Worm (Caenorhabditis elegans) whole organism, L1 larva: ENCODE results near the gene ZC404.1.

ENCODE experiments used
- C04F5.9 ChIP-seq: sonication (generic microtip); optimal IDR thresholded peaks from 2 replicates; lab custom pipeline; 2016; ENCODE audit warnings: missing genetic modification characterization, missing compliant biosample characterization
- F16B12.6 ChIP-seq: fragments of 150-350 bp; optimal IDR thresholded peaks from 2 replicates; lab custom pipeline; 2014; ENCODE audit warnings: missing biosample characterization, missing genetic modification characterization
- aha-1 ChIP-seq: fragments of 150-350 bp; optimal IDR thresholded peaks from 2 replicates; lab custom pipeline; 2014; ENCODE audit warnings: missing biosample characterization, missing genetic modification characterization
- alr-1 ChIP-seq: fragments of 200-800 bp; sonication (Bioruptor generic); optimal IDR thresholded peaks from 2 replicates; lab custom pipeline; 2018; ENCODE audit warnings: borderline replicate concordance, mild to moderate bottlenecking, missing genetic modification characterization, missing compliant biosample characterization
- aly-2 ChIP-seq: fragments of 150-350 bp; optimal IDR thresholded peaks from 2 replicates; lab custom pipeline; 2014; ENCODE audit warnings: missing biosample characterization, missing genetic modification characterization
- blmp-1 ChIP-seq: fragments of 150-350 bp; optimal IDR thresholded peaks from 2 replicates; lab custom pipeline; 2014; ENCODE audit warnings: missing biosample characterization, missing genetic modification characterization
- ceh-90 ChIP-seq: sonication (generic microtip); optimal IDR thresholded peaks from 2 replicates; lab custom pipeline; 2016; ENCODE audit warnings: missing genetic modification characterization, missing compliant biosample characterization
- ces-1 ChIP-seq: fragments of 150-350 bp; optimal IDR thresholded peaks from 2 replicates; lab custom pipeline; 2014; ENCODE audit warnings: missing biosample characterization, missing genetic modification reagents, missing genetic modification characterization
- dpl-1 ChIP-seq, 3 experiments: fragments of 150-350 bp in 2 of 3; sonication (generic microtip) in 1 of 3; optimal IDR thresholded peaks; 2 replicates each; lab custom pipeline; 2014 to 2017; ENCODE audit warnings: missing biosample characterization in 3 of 3, missing genetic modification characterization in 3 of 3, missing genetic modification reagents in 3 of 3
- efl-1 ChIP-seq, 4 experiments: fragments of 150-350 bp; optimal IDR thresholded peaks in 3 of 4; peaks in 1 of 4; 1 replicate in 1 of 4; 2 replicates in 3 of 4; lab custom pipeline; 2014; ENCODE audit warnings: missing biosample characterization in 2 of 4, missing genetic modification characterization in 2 of 4, missing genetic modification reagents in 2 of 4
- egl-27 ChIP-seq, 2 experiments: fragments of 150-350 bp in 1 of 2; sonication (generic microtip); optimal IDR thresholded peaks; 3 replicates each; lab custom pipeline; 2017 to 2018; ENCODE audit warnings: missing biosample characterization in 2 of 2, missing genetic modification characterization in 2 of 2, missing genetic modification reagents in 2 of 2
- elt-3 ChIP-seq, 6 experiments: fragments of 150-350 bp in 1 of 6; sonication (generic microtip); optimal IDR thresholded peaks; 2 replicates each; lab custom pipeline; 2017 to 2018; ENCODE audit warnings: missing biosample characterization in 6 of 6, missing genetic modification characterization in 6 of 6, inconsistent platforms in 1 of 6
- ets-5 ChIP-seq: fragments of 200-800 bp; sonication (Bioruptor generic); IDR thresholded peaks from 2 replicates; pipeline ENCODE4 v1.3.6; 2022; ENCODE audit warnings: missing genetic modification characterization, missing compliant biosample characterization
- fkh-4 ChIP-seq: sonication (generic microtip); optimal IDR thresholded peaks from 2 replicates; lab custom pipeline; 2016; ENCODE audit warnings: missing compliant biosample characterization, missing genetic modification characterization, borderline replicate concordance
- isw-1 ChIP-seq: fragments of 200-800 bp; sonication (Bioruptor generic); IDR thresholded peaks from 2 replicates; pipeline ENCODE4 v1.3.6; 2022; ENCODE audit warnings: missing genetic modification characterization, missing compliant biosample characterization
- jun-1 ChIP-seq: fragments of 150-350 bp; optimal IDR thresholded peaks from 2 replicates; lab custom pipeline; 2014; ENCODE audit warnings: missing biosample characterization, missing genetic modification reagents, missing genetic modification characterization
- lin-13 ChIP-seq: fragments of 150-350 bp; optimal IDR thresholded peaks from 2 replicates; lab custom pipeline; 2014; ENCODE audit warnings: missing biosample characterization, missing genetic modification reagents, missing genetic modification characterization
- lin-14 ChIP-seq: fragments of 200-800 bp; sonication (Bioruptor generic); optimal IDR thresholded peaks from 2 replicates; lab custom pipeline; 2018; ENCODE audit warnings: mild to moderate bottlenecking, missing genetic modification characterization, moderate library complexity, missing compliant biosample characterization
- lin-15B ChIP-seq: fragments of 150-350 bp; sonication (generic microtip); optimal IDR thresholded peaks from 3 replicates; lab custom pipeline; 2014; ENCODE audit warnings: missing biosample characterization, missing genetic modification characterization
- lin-35 ChIP-seq, 2 experiments: fragments of 150-350 bp; optimal IDR thresholded peaks; 2 replicates each; lab custom pipeline; 2014; ENCODE audit warnings: missing biosample characterization in 2 of 2, missing genetic modification characterization in 2 of 2, missing genetic modification reagents in 2 of 2
- lin-39 ChIP-seq: fragments of 150-350 bp; optimal IDR thresholded peaks from 2 replicates; lab custom pipeline; 2014; ENCODE audit warnings: missing biosample characterization, missing genetic modification reagents, missing genetic modification characterization
- lir-3 ChIP-seq: sonication (generic microtip); optimal IDR thresholded peaks from 2 replicates; lab custom pipeline; 2016; ENCODE audit warnings: mild to moderate bottlenecking, missing genetic modification characterization, moderate library complexity, missing compliant biosample characterization; ENCODE audit not compliant: poor library complexity
- mdl-1 ChIP-seq, 2 experiments: fragments of 150-350 bp; optimal IDR thresholded peaks; 2 replicates each; lab custom pipeline; 2014 to 2017; ENCODE audit warnings: missing biosample characterization in 2 of 2, missing genetic modification characterization in 2 of 2, inconsistent platforms in 1 of 2
- mef-2 ChIP-seq: fragments of 150-350 bp; optimal IDR thresholded peaks from 2 replicates; lab custom pipeline; 2014; ENCODE audit warnings: missing biosample characterization, missing genetic modification characterization
- mep-1 ChIP-seq: fragments of 150-350 bp; optimal IDR thresholded peaks from 2 replicates; lab custom pipeline; 2014; ENCODE audit warnings: missing biosample characterization, missing genetic modification characterization
- nhr-11 ChIP-seq: fragments of 150-350 bp; optimal IDR thresholded peaks from 2 replicates; lab custom pipeline; 2014; ENCODE audit warnings: missing biosample characterization, missing genetic modification characterization
- nhr-12 ChIP-seq: sonication (generic microtip); optimal IDR thresholded peaks from 2 replicates; lab custom pipeline; 2017; ENCODE audit warnings: missing biosample characterization, missing genetic modification characterization
- nhr-19 ChIP-seq: fragments of 200-800 bp; sonication (Bioruptor generic); conservative IDR thresholded peaks from 2 replicates; pipeline ENCODE4 v1.3.6; 2022; ENCODE audit warnings: missing genetic modification characterization, missing compliant biosample characterization
- nhr-20 ChIP-seq: sonication (generic microtip); optimal IDR thresholded peaks from 2 replicates; lab custom pipeline; 2016; ENCODE audit warnings: mild to moderate bottlenecking, missing genetic modification characterization, missing compliant biosample characterization
- nhr-77 ChIP-seq: fragments of 150-350 bp; optimal IDR thresholded peaks from 2 replicates; lab custom pipeline; 2014; ENCODE audit warnings: missing biosample characterization, missing genetic modification characterization
- nhr-85 ChIP-seq: sonication (generic microtip); peaks from one replicate; lab custom pipeline; 2016; ENCODE audit warnings: missing genetic modification characterization, inconsistent platforms, missing compliant biosample characterization
- pax-3 ChIP-seq: fragments of 200-800 bp; sonication (Bioruptor generic); optimal IDR thresholded peaks from 2 replicates; lab custom pipeline; 2018; ENCODE audit warnings: mild to moderate bottlenecking, missing genetic modification characterization, moderate library complexity, missing compliant biosample characterization
- skn-1 ChIP-seq: fragments of 150-350 bp; optimal IDR thresholded peaks from 2 replicates; lab custom pipeline; 2014; ENCODE audit warnings: missing biosample characterization, missing genetic modification characterization
- snu-23 ChIP-seq: sonication (generic microtip); optimal IDR thresholded peaks from 2 replicates; lab custom pipeline; 2016; ENCODE audit warnings: missing genetic modification characterization, missing compliant biosample characterization
- sox-4 ChIP-seq: sonication (generic microtip); optimal IDR thresholded peaks from 2 replicates; lab custom pipeline; 2016; ENCODE audit warnings: missing genetic modification characterization, missing compliant biosample characterization
- sptf-1 ChIP-seq: fragments of 150-350 bp; optimal IDR thresholded peaks from 2 replicates; lab custom pipeline; 2014; ENCODE audit warnings: missing biosample characterization, missing genetic modification characterization
- swsn-7 ChIP-seq: sonication (generic microtip); optimal IDR thresholded peaks from 2 replicates; lab custom pipeline; 2016; ENCODE audit warnings: missing genetic modification characterization, missing compliant biosample characterization
- tlp-1 ChIP-seq: fragments of 150-350 bp; optimal IDR thresholded peaks from 2 replicates; lab custom pipeline; 2014; ENCODE audit warnings: missing biosample characterization, missing genetic modification characterization
- unc-130 ChIP-seq: fragments of 150-350 bp; optimal IDR thresholded peaks from 2 replicates; lab custom pipeline; 2017; ENCODE audit warnings: missing biosample characterization, missing genetic modification characterization, inconsistent platforms
- unc-98 ChIP-seq: fragments of 200-800 bp; sonication (Bioruptor generic); IDR thresholded peaks from 2 replicates; pipeline ENCODE4 v1.3.6; 2022; ENCODE audit warnings: missing genetic modification characterization, missing compliant biosample characterization
- vab-15 ChIP-seq: sonication (generic microtip); optimal IDR thresholded peaks from 2 replicates; lab custom pipeline; 2017; ENCODE audit warnings: missing genotype, mild to moderate bottlenecking, missing genetic modification characterization, missing compliant biosample characterization
- zag-1 ChIP-seq: fragments of 150-350 bp; optimal IDR thresholded peaks from 2 replicates; lab custom pipeline; 2014; ENCODE audit warnings: missing biosample characterization, missing genetic modification characterization
- zip-4 ChIP-seq: fragments of 200-800 bp; sonication (Bioruptor generic); optimal IDR thresholded peaks from 2 replicates; lab custom pipeline; 2018; ENCODE audit warnings: mild to moderate bottlenecking, missing genetic modification characterization, moderate library complexity, missing compliant biosample characterization

The ZC404.1 gene

ce11 chrV:6784853-6785492 lies 9.0 kb upstream of the ZC404.1 start, which contains the start of the genes spn-4 and spe-39 (continued):
- TF ChIP-seq blmp-1 (peak; percentile 66), mep-1 (tag; lab: Kevin White, UChicago) (peak; percentile 81), nhr-77 (tag; lab: Kevin White, UChicago) (no peak), lin-14 (GFP tag; lab: Kevin White, UChicago) (peak; percentile 68), C04F5.9 (tag; lab: Kevin White, UChicago) (peak; percentile 1), lin-35 (GFP tag; optimal IDR thresholded peaks at IDR 0.05; lab: Kevin White, UChicago) (peak; percentile 93 to 97), ets-5 (GFP tag; lab: Robert Waterston, UW) (no peak), jun-1 (tag; lab: Kevin White, UChicago) (peak; percentile 61), tlp-1 (tag; lab: Kevin White, UChicago) (no peak), nhr-12 (tag; lab: Kevin White, UChicago) (no peak), alr-1 (tag; lab: Kevin White, UChicago) (no peak), sptf-1 (tag; lab: Kevin White, UChicago) (no peak), vab-15 (tag; lab: Kevin White, UChicago) (no peak), fkh-4 (peak; percentile 28), F16B12.6 (peak; percentile 28), dpl-1 (GFP tag; optimal IDR thresholded peaks at IDR 0.05; lab: Kevin White, UChicago) (peak; percentile 94 to 95 (median 94)), lin-15B (peak; percentile 57), lin-39 (peak; percentile 80), nhr-11 (tag; lab: Kevin White, UChicago) (peak; percentile 25), mef-2 (tag; lab: Kevin White, UChicago) (no peak), pax-3 (tag; lab: Kevin White, UChicago) (no peak), isw-1 (GFP tag; lab: Robert Waterston, UW) (peak; percentile 62), nhr-20 (tag; lab: Kevin White, UChicago) (peak; percentile 84), sox-4 (peak; percentile 70), zip-4 (GFP tag; lab: Kevin White, UChicago) (no peak), aly-2 (peak; percentile 54), aha-1 (no peak), mdl-1 (tag; optimal IDR thresholded peaks at IDR 0.05; lab: Kevin White, UChicago) (peak in 1 of 2 experiments; percentile 65), ceh-90 (tag; lab: Kevin White, UChicago) (peak; percentile 46), egl-27 (tag; optimal IDR thresholded peaks at IDR 0.05; lab: Kevin White, UChicago) (no peak), skn-1 (tag; lab: Kevin White, UChicago) (peak; percentile 90), nhr-19 (GFP tag; lab: Robert Waterston, UW) (peak; percentile 73), elt-3 (tag; optimal IDR thresholded peaks at IDR 0.05; lab: Kevin White, UChicago) (peak in 2 of 6 experiments; percentile 42 to 55)

ce11 chrV:6787906-6788430 lies 6.0 kb upstream of the ZC404.1 start, which contains the start of gene ZC404.2:
Gene ZC404.2 (plus strand): TSS chrV:6787952.
- peak in 1 of 2 experiments; percentile 68 for TF ChIP-seq efl-1 (optimal IDR thresholded peaks at IDR 0.05; lab: Kevin White, UChicago)
- TF ChIP-seq efl-1 (GFP tag; optimal IDR thresholded peaks at IDR 0.05 in 1 of 2; lab: Kevin White, UChicago): peak; percentile 38 to 86
- TF ChIP-seq dpl-1 (GFP tag; optimal IDR thresholded peaks at IDR 0.05; lab: Kevin White, UChicago): peak in 1 of 3 experiments; percentile 43
- no peak for TF ChIP-seq nhr-12 (tag; lab: Kevin White, UChicago)
- TF ChIP-seq lin-35 (GFP tag; optimal IDR thresholded peaks at IDR 0.05; lab: Kevin White, UChicago): peak in 1 of 2 experiments; percentile 30
- TF ChIP-seq ces-1 (GFP tag; lab: Kevin White, UChicago): no peak
- TF ChIP-seq lin-15B: no peak

- TF ChIP-seq nhr-11 (tag; lab: Kevin White, UChicago): no peak
- TF ChIP-seq fkh-4: no peak
- TF ChIP-seq dpl-1 (GFP tag; optimal IDR thresholded peaks at IDR 0.05; lab: Kevin White, UChicago): no peak
- TF ChIP-seq mef-2 (tag; lab: Kevin White, UChicago): no peak
- TF ChIP-seq unc-98 (GFP tag; lab: Robert Waterston, UW): no peak
- no peak for TF ChIP-seq nhr-85
- no peak for TF ChIP-seq nhr-19 (GFP tag; lab: Robert Waterston, UW)
- no peak for TF ChIP-seq snu-23
- no peak for TF ChIP-seq lir-3 (tag; lab: Kevin White, UChicago)
- no peak for TF ChIP-seq pax-3 (tag; lab: Kevin White, UChicago)
- TF ChIP-seq zag-1: no peak
- TF ChIP-seq unc-130 (tag; lab: Kevin White, UChicago): no peak
- no peak for TF ChIP-seq alr-1 (tag; lab: Kevin White, UChicago)
- TF ChIP-seq lin-13 (GFP tag; lab: Kevin White, UChicago): no peak
- TF ChIP-seq swsn-7 (tag; lab: Kevin White, UChicago): no peak
- TF ChIP-seq F16B12.6: no peak
- TF ChIP-seq, all 84 proteins: peak for 0
Observed at ce11 chrV:6792565-6792964, 1.4 kb upstream of the ZC404.1 start, which contains the start of gene gck-2. Gene gck-2 (minus strand): TSS chrV:6792665.
